Worm (Caenorhabditis elegans): ENCODE measurements around the gene C05C10.2.

The C05C10.2 gene

DNA sequence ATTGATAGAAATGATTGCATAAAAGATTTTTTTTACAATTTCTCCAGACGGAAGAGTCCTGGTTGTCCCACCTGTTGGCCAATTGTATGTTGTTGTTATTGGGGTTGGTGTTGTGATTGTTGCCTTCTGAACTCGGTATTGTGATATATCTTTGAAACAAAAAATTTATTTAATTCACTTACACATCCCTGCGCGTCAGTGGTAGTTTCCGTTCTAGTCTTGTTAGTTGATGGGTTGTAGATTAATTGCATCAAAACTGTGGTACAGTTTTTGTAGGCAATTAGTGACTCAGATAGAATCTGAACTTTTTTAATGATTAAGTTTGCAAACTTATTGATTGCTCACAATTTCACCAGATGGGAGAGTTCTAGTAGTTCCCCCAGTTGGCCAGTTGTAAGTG lies 17.6 kb upstream of the C05C10.2 start:
- no peak for TF ChIP-seq tbx-9 (tag; optimal IDR thresholded peaks at IDR 0.05; ENCODE audit: borderline replicate concordance)
- TF ChIP-seq gei-17 (GFP tag; optimal IDR thresholded peaks at IDR 0.05), result no peak
- TF ChIP-seq F57A8.1 (GFP tag; optimal IDR thresholded peaks at IDR 0.05), result no peak
- no peak for TF ChIP-seq T26A5.8 (tag; optimal IDR thresholded peaks at IDR 0.05)
- no peak for TF ChIP-seq let-526 (GFP tag; IDR thresholded peaks at IDR 0.05)
- TF ChIP-seq nhr-80 (tag; optimal IDR thresholded peaks at IDR 0.05), result no peak
- no peak for TF ChIP-seq ztf-22 (GFP tag; optimal IDR thresholded peaks at IDR 0.05)
- no peak for TF ChIP-seq K12H6.12 (tag; optimal IDR thresholded peaks at IDR 0.05)
- no peak for TF ChIP-seq ets-4 (GFP tag; optimal IDR thresholded peaks at IDR 0.05)
- no peak for TF ChIP-seq ceh-27 (GFP tag; optimal IDR thresholded peaks at IDR 0.05)
- no peak for TF ChIP-seq xnd-1 (tag; optimal IDR thresholded peaks at IDR 0.05)
- TF ChIP-seq F55B11.4 (tag; optimal IDR thresholded peaks at IDR 0.05; ENCODE audit: borderline replicate concordance, insufficient read depth), result no peak

DNA sequence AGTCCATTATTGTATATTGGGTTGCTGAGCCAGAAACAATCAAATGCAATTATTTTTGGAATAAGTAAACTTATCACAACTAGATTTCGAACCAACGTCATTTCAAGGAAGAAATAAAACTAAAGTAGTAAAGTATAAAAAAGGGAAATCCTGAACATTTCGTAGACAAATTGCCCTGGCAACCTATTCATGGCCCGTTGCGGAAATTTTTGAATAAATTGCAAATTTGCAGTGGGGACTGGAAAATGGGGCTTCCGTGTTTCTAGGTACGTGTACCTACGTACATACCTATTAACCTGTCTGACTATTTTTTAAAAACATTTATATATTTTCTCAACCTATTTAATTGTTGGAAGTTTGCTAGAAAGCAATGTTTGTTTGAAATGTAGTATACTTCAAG lies 7.0 kb upstream of the C05C10.2 start, which contains the start of gene F26C11.3:
F26C11.3 (minus strand) TSS at position 101 of the 400 bp plus-strand sequence.
- TF ChIP-seq let-607 (tag; optimal IDR thresholded peaks at IDR 0.05) (no peak), somi-1 (GFP tag; optimal IDR thresholded peaks at IDR 0.05) (no peak), ceh-40 (GFP tag; IDR thresholded peaks at IDR 0.05) (no peak), F57C9.4 (tag; optimal IDR thresholded peaks at IDR 0.05) (no peak), lsl-1 (GFP tag; optimal IDR thresholded peaks at IDR 0.05) (no peak), egl-18 (GFP tag; IDR thresholded peaks at IDR 0.05) (no peak)

- TF ChIP-seq snpc-1.1 (tag; optimal IDR thresholded peaks at IDR 0.05; ENCODE audit: insufficient read depth), result no peak
- no peak for TF ChIP-seq sea-2 (GFP tag; IDR thresholded peaks at IDR 0.05)
- no peak for TF ChIP-seq nfya-1 (tag; optimal IDR thresholded peaks at IDR 0.05; ENCODE audit: borderline replicate concordance, insufficient read depth)
- TF ChIP-seq hlh-26 (GFP tag; conservative IDR thresholded peaks at IDR 0.05), result no peak
- TF ChIP-seq hmg-20 (GFP tag; IDR thresholded peaks at IDR 0.05), result no peak
- no peak for TF ChIP-seq rcor-1 (GFP tag; IDR thresholded peaks at IDR 0.05)
- TF ChIP-seq lin-40 (tag; optimal IDR thresholded peaks at IDR 0.05), result no peak
These were observed 5.8 kb upstream of the C05C10.2 start, which contains the start of gene F26C11.4 for ce11 chrII:9916177-9916576. F26C11.4 (minus strand) TSS chrII:9916277.

ce11 chrII:9917904-9918303 lies 4.1 kb upstream of the C05C10.2 start, which contains the start of gene C05C10.8:
C05C10.8 (minus strand) TSS chrII:9918004.
- TF ChIP-seq ztf-3 (GFP tag; optimal IDR thresholded peaks at IDR 0.05) (no peak), F55B11.4 (tag; optimal IDR thresholded peaks at IDR 0.05; ENCODE audit: borderline replicate concordance, insufficient read depth) (no peak), ekl-4 (GFP tag; IDR thresholded peaks at IDR 0.05) (no peak), sptf-2 (GFP tag; optimal IDR thresholded peaks at IDR 0.05) (no peak), mcd-1 (GFP tag; IDR thresholded peaks at IDR 0.05) (no peak), ztf-6 (GFP tag; IDR thresholded peaks at IDR 0.05) (no peak), fkh-3 (tag; optimal IDR thresholded peaks at IDR 0.05) (no peak), cebp-1 (GFP tag; IDR thresholded peaks at IDR 0.05) (no peak), cebp-1 (tag; optimal IDR thresholded peaks at IDR 0.05) (no peak), hmg-20 (GFP tag; IDR thresholded peaks at IDR 0.05) (no peak), chd-7 (tag; optimal IDR thresholded peaks at IDR 0.05) (no peak), K12H6.12 (tag; optimal IDR thresholded peaks at IDR 0.05) (no peak), nhr-179 (tag; optimal IDR thresholded peaks at IDR 0.05) (no peak)
